Fruit fly (Drosophila melanogaster) Kc167 (cell line): ENCODE results near the gene CG42494.

Source experiments
- Myc ChIP-seq: fragments of >200 bp; optimal IDR thresholded peaks from 2 replicates; lab custom pipeline; 2017; ENCODE audit warnings: missing external identifiers
- Sin3A ChIP-seq: fragments of >200 bp; optimal IDR thresholded peaks from 2 replicates; lab custom pipeline; 2018; ENCODE audit warnings: missing external identifiers
- h ChIP-seq: fragments of >200 bp; optimal IDR thresholded peaks from 3 replicates; lab custom pipeline; 2018; ENCODE audit warnings: missing external identifiers
- insv ChIP-seq: fragments of >200 bp; optimal IDR thresholded peaks from 3 replicates; lab custom pipeline; 2018; ENCODE audit warnings: missing external identifiers
- psq ChIP-seq: fragments of >200 bp; optimal IDR thresholded peaks from 2 replicates; lab custom pipeline; 2017; ENCODE audit warnings: missing external identifiers
- ttk ChIP-seq: sonication (Bioruptor generic); optimal IDR thresholded peaks from 2 replicates; lab custom pipeline; 2017; ENCODE audit warnings: missing external identifiers

dm6 chr3L:3166200-3166695, 18.0 kb upstream of the CG42494 start, which contains the start of gene Asciz:
- TF ChIP-seq psq (lab: Kevin White, UChicago), result no peak
- TF ChIP-seq Myc (lab: Kevin White, UChicago), result no peak
- TF ChIP-seq Sin3A (lab: Kevin White, UChicago), result no peak
- TF ChIP-seq h (lab: Kevin White, UChicago), result no peak
- TF ChIP-seq insv (lab: Kevin White, UChicago), result no peak
- TF ChIP-seq ttk (lab: Kevin White, UChicago), result no peak
